Worm (Caenorhabditis elegans): ENCODE data around the gene ttr-26.

DNA sequence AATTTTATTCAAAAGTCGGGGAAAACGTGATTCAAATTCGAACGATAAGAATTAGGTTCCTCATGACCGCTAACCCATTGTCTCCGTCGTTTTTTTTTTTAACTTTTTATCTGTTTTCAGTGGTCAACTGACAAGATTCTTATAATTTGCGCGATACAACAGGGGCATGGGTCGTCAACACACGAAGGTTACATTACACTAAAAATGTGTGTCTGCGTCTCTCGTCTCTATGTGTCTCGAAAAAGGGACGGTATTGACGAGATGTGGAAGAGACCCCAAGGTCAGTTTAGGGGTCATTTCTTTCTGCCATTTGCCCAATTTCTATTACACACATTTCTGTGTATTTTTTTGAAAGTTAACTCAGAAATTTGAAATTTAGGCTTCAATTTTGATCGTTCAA lies 9.4 kb upstream of the ttr-26 start:
- TF ChIP-seq him-1 (tag; optimal IDR thresholded peaks at IDR 0.05) (no peak), dao-5 (tag; optimal IDR thresholded peaks at IDR 0.05) (no peak)

Measured in whole organism, L4/young adult.